Fruit fly (Drosophila melanogaster): ENCODE results near the gene dac.
A peak's percentile ranks its signal among the peaks of the same experiment; 100 is the strongest.

The dac gene

DNA sequence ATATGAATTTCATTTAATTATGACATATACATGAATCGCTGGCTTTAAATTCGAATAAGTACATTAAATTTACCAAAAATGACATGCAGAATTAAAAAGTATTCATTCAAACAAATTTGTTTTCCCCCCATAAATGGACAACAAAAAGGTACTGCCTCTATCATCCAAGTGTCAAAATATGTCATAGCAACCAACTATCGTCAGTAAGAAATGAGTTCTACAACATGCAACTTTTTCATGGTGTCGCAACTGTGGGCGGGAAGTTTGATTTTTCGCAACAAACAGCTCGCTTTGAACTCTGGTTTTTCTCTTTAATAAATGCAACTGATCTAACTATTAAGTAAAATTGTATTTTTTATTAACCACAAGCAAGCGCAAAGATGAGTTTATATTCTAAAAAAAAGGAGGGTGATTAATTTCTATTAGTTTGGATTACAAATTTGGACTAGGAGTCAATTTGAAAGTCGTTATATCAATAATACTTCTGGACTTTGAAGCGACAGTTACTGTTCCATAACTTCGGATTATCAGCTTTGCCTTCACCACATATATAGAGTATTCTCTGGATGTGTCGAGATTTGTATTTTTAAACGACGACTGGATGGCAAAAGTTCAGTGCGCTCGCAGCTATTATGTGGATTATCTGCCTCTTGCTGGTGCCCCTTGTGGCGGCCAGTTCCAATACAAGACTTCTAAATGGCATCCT lies 1.9 kb upstream of the dac start, which contains the start of gene Nepl8 (continued):
- peak; percentile 60 for TF ChIP-seq phol (tag; optimal IDR thresholded peaks at IDR 0.05)
- TF ChIP-seq Myb (GFP tag; optimal IDR thresholded peaks at IDR 0.05) = peak; percentile 77
- TF ChIP-seq cad (GFP tag; optimal IDR thresholded peaks at IDR 0.05) = no peak
- peak; percentile 66 for TF ChIP-seq gro (GFP tag; optimal IDR thresholded peaks at IDR 0.05)
- TF ChIP-seq CG9609 (GFP tag; optimal IDR thresholded peaks at IDR 0.05) = peak; percentile 33
- TF ChIP-seq pzg (GFP tag; optimal IDR thresholded peaks at IDR 0.05) = peak; percentile 97
- TF ChIP-seq da (GFP tag; optimal IDR thresholded peaks at IDR 0.05) = no peak
- TF ChIP-seq salm (tag; optimal IDR thresholded peaks at IDR 0.05) = no peak
- TF ChIP-seq CG13424 (tag; optimal IDR thresholded peaks at IDR 0.05) = peak; percentile 14
- no peak for TF ChIP-seq CG15073 (GFP tag; optimal IDR thresholded peaks at IDR 0.05)
- peak; percentile 41 for TF ChIP-seq CG12769 (tag; optimal IDR thresholded peaks at IDR 0.05)
- peak; percentile 19 for TF ChIP-seq Deaf1 (tag; optimal IDR thresholded peaks at IDR 0.05)
- TF ChIP-seq grn (GFP tag; optimal IDR thresholded peaks at IDR 0.05) = no peak
- no peak for TF ChIP-seq aop (GFP tag; IDR thresholded peaks at IDR 0.05)
- no peak for TF ChIP-seq ken (GFP tag; IDR thresholded peaks at IDR 0.05)
- TF ChIP-seq Mad (GFP tag; optimal IDR thresholded peaks at IDR 0.05) = peak; percentile 27
- no peak for TF ChIP-seq CG2202 (tag; optimal IDR thresholded peaks at IDR 0.05)
- no peak for TF ChIP-seq scrt (GFP tag; optimal IDR thresholded peaks at IDR 0.05)
- TF ChIP-seq crol (GFP tag; IDR thresholded peaks at IDR 0.05) = no peak
- no peak for TF ChIP-seq zfh1 (GFP tag; IDR thresholded peaks at IDR 0.05)
- peak; percentile 9 for TF ChIP-seq CG30403 (GFP tag; optimal IDR thresholded peaks at IDR 0.05)
- TF ChIP-seq Xrp1 (GFP tag; IDR thresholded peaks at IDR 0.05) = peak; percentile 9; the same call in 1 of the 2 replicates
- no peak for TF ChIP-seq CG3281 (GFP tag; optimal IDR thresholded peaks at IDR 0.05)
- no peak for TF ChIP-seq cato (GFP tag; optimal IDR thresholded peaks at IDR 0.05; ENCODE audit: borderline replicate concordance)
- no peak for TF ChIP-seq Hr39 (optimal IDR thresholded peaks at IDR 0.05)
- TF ChIP-seq CG3995 (GFP tag; optimal IDR thresholded peaks at IDR 0.05) = peak; percentile 54
- TF ChIP-seq CG7271 (tag; optimal IDR thresholded peaks at IDR 0.05) = no peak
- no peak for TF ChIP-seq CG2129 (GFP tag; IDR thresholded peaks at IDR 0.05; ENCODE audit: partially characterized antibody)
- TF ChIP-seq CG11398 (GFP tag; optimal IDR thresholded peaks at IDR 0.05) = no peak
- TF ChIP-seq CG14860 (GFP tag; IDR thresholded peaks at IDR 0.05; ENCODE audit: partially characterized antibody) = no peak
- no peak for TF ChIP-seq CG1792 (GFP tag; optimal IDR thresholded peaks at IDR 0.05)
- TF ChIP-seq CG17361 (GFP tag; IDR thresholded peaks at IDR 0.05) = 0 out of 3 replicates have a peak, but pooled peaks have one; percentile 11
- TF ChIP-seq CG15601 (tag; optimal IDR thresholded peaks at IDR 0.05) = peak; percentile 45
- no peak for TF ChIP-seq Sry-β (GFP tag; optimal IDR thresholded peaks at IDR 0.05)
- TF ChIP-seq CG12219 (GFP tag; optimal IDR thresholded peaks at IDR 0.05) = no peak
- TF ChIP-seq odd (GFP tag; optimal IDR thresholded peaks at IDR 0.05) = peak; percentile 47
- no peak for TF ChIP-seq CG17568 (GFP tag; optimal IDR thresholded peaks at IDR 0.05)
- TF ChIP-seq HLH54F (GFP tag; optimal IDR thresholded peaks at IDR 0.05) = peak; percentile 45
- TF ChIP-seq pum (GFP tag; optimal IDR thresholded peaks at IDR 0.05) = peak; percentile 45
- no peak for TF ChIP-seq CG11723 (GFP tag; optimal IDR thresholded peaks at IDR 0.05)
- TF ChIP-seq CG30020 (tag; optimal IDR thresholded peaks at IDR 0.05) = no peak
- peak; percentile 45 for TF ChIP-seq MBD-R2 (GFP tag; IDR thresholded peaks at IDR 0.05)
- TF ChIP-seq pita (GFP tag; optimal IDR thresholded peaks at IDR 0.05) = no peak
- no peak for TF ChIP-seq C15 (GFP tag; IDR thresholded peaks at IDR 0.05)
- TF ChIP-seq CG3065 (GFP tag; optimal IDR thresholded peaks at IDR 0.05) = peak; percentile 18
- no peak for TF ChIP-seq Elba2 (GFP tag; optimal IDR thresholded peaks at IDR 0.05)
- no peak for TF ChIP-seq Kr (GFP tag; optimal IDR thresholded peaks at IDR 0.05)
- no peak for TF ChIP-seq so (GFP tag; IDR thresholded peaks at IDR 0.05)
- no peak for TF ChIP-seq zf30C (GFP tag; optimal IDR thresholded peaks at IDR 0.05)
- TF ChIP-seq Scr (GFP tag; IDR thresholded peaks at IDR 0.05; ENCODE audit: partially characterized antibody) = peak; percentile 26; the same call in 1 of the 2 replicates
- no peak for TF ChIP-seq CG6175 (GFP tag; IDR thresholded peaks at IDR 0.05)

Data from whole organism, embryonic.